Fruit fly (Drosophila melanogaster) whole organism, embryonic: ENCODE results near the gene CG33282.

Experiments
- ATbp ChIP-seq: fragments of 200-800 bp; sonication (Bioruptor generic); optimal IDR thresholded peaks from 2 replicates; lab custom pipeline; 2017; ENCODE audit warnings: missing biosample characterization, mild to moderate bottlenecking, missing genetic modification characterization, missing genetic modification reagents
- Atf3 ChIP-seq: fragments of 200-800 bp; sonication (Bioruptor generic); optimal IDR thresholded peaks from 3 replicates; lab custom pipeline; 2016; ENCODE audit warnings: missing biosample characterization, missing genetic modification characterization
- CG10321 ChIP-seq: fragments of 200-800 bp; sonication (Bioruptor generic); IDR thresholded peaks from 2 replicates; pipeline ENCODE4 v1.3.6; 2022; ENCODE audit warnings: missing biosample characterization, missing genetic modification characterization
- CG10366 ChIP-seq: fragments of 200-800 bp; sonication (Bioruptor generic); IDR thresholded peaks from 2 replicates; pipeline ENCODE4 v1.3.6; 2022; ENCODE audit warnings: missing biosample characterization, missing genetic modification characterization
- CG10431 ChIP-seq: fragments of 200-800 bp; sonication (Bioruptor generic); optimal IDR thresholded peaks from 3 replicates; lab custom pipeline; 2018; ENCODE audit warnings: missing biosample characterization, mild to moderate bottlenecking, missing genetic modification characterization
- CG11247 ChIP-seq: fragments of 200-800 bp; sonication (Bioruptor generic); IDR thresholded peaks from 2 replicates; pipeline ENCODE4 v1.3.6; 2022; ENCODE audit warnings: missing biosample characterization, missing genetic modification characterization
- CG11695 ChIP-seq: fragments of 200-800 bp; sonication (Bioruptor generic); IDR thresholded peaks from 3 replicates; pipeline ENCODE4 v1.3.6; 2022; ENCODE audit warnings: missing biosample characterization, missing genetic modification characterization
- CG13287 ChIP-seq: fragments of 200-800 bp; sonication (Bioruptor generic); IDR thresholded peaks from 2 replicates; pipeline ENCODE4 v1.3.6; 2022; ENCODE audit warnings: missing biosample characterization, missing genetic modification characterization; ENCODE audit not compliant: partially characterized antibody
- CG15269 ChIP-seq: fragments of 200-800 bp; sonication (Bioruptor generic); optimal IDR thresholded peaks from 2 replicates; lab custom pipeline; 2018; ENCODE audit warnings: missing biosample characterization, mild to moderate bottlenecking, missing genetic modification characterization, moderate library complexity
- CG18262 ChIP-seq: fragments of 200-800 bp; optimal IDR thresholded peaks from 3 replicates; lab custom pipeline; 2019; ENCODE audit warnings: missing biosample characterization, mild to moderate bottlenecking, missing genetic modification characterization, moderate library complexity
- CG2120 ChIP-seq: fragments of 200-800 bp; sonication (Bioruptor generic); optimal IDR thresholded peaks from 3 replicates; lab custom pipeline; 2016; ENCODE audit warnings: missing biosample characterization, missing genetic modification characterization
- CG31224 ChIP-seq: fragments of 200-800 bp; sonication (Bioruptor generic); IDR thresholded peaks from 2 replicates; pipeline ENCODE4 v1.3.6; 2022; ENCODE audit warnings: missing biosample characterization, missing genetic modification characterization
- CG32767 ChIP-seq: fragments of 200-800 bp; sonication (Bioruptor generic); IDR thresholded peaks from 2 replicates; pipeline ENCODE4 v1.3.6; 2022; ENCODE audit warnings: missing biosample characterization, missing genetic modification characterization
- CG33557 ChIP-seq: fragments of 200-800 bp; sonication (Bioruptor generic); optimal IDR thresholded peaks from 2 replicates; lab custom pipeline; 2019; ENCODE audit warnings: missing biosample characterization, mild to moderate bottlenecking, missing genetic modification characterization, moderate library complexity
- CG34224 ChIP-seq: fragments of 200-800 bp; sonication (Bioruptor generic); IDR thresholded peaks from 3 replicates; pipeline ENCODE4 v1.3.6; 2022; ENCODE audit warnings: missing biosample characterization, missing genetic modification characterization; ENCODE audit not compliant: partially characterized antibody
- CG42726 ChIP-seq: fragments of 200-800 bp; sonication (Bioruptor generic); IDR thresholded peaks from 2 replicates; pipeline ENCODE4 v1.3.6; 2022; ENCODE audit warnings: missing biosample characterization, missing genetic modification characterization; ENCODE audit not compliant: partially characterized antibody
- CG4328 ChIP-seq: fragments of 200-800 bp; sonication (Bioruptor generic); optimal IDR thresholded peaks from 3 replicates; lab custom pipeline; 2017; ENCODE audit warnings: missing biosample characterization, missing genetic modification reagents, missing genetic modification characterization
- CG5953 ChIP-seq: fragments of 200-800 bp; sonication (Bioruptor generic); IDR thresholded peaks from 2 replicates; pipeline ENCODE4 v1.3.6; 2022; ENCODE audit warnings: missing biosample characterization, missing genetic modification characterization
- CG6854 ChIP-seq: fragments of 200-800 bp; sonication (Bioruptor generic); optimal IDR thresholded peaks from 3 replicates; lab custom pipeline; 2017; ENCODE audit warnings: missing biosample characterization, mild to moderate bottlenecking, missing genetic modification characterization
- Dad ChIP-seq: fragments of 200-800 bp; sonication (Bioruptor generic); optimal IDR thresholded peaks from 3 replicates; lab custom pipeline; 2016; ENCODE audit warnings: missing biosample characterization, missing genetic modification characterization
- Hr3 ChIP-seq: fragments of 200-800 bp; sonication (Bioruptor generic); optimal IDR thresholded peaks from 3 replicates; lab custom pipeline; 2016; ENCODE audit warnings: missing biosample characterization, missing genetic modification characterization
- Lhr ChIP-seq: fragments of 200-800 bp; sonication (Bioruptor generic); optimal IDR thresholded peaks from 3 replicates; lab custom pipeline; 2017; ENCODE audit warnings: mild to moderate bottlenecking, missing biosample characterization, missing genetic modification reagents, missing genetic modification characterization
- Mes4 ChIP-seq: fragments of 200-800 bp; sonication (Bioruptor generic); optimal IDR thresholded peaks from 2 replicates; lab custom pipeline; 2016; ENCODE audit warnings: missing biosample characterization, missing genetic modification characterization
- Neu2 ChIP-seq: fragments of 200-800 bp; sonication (Bioruptor generic); optimal IDR thresholded peaks from 3 replicates; lab custom pipeline; 2016; ENCODE audit warnings: missing biosample characterization, missing genetic modification characterization, borderline replicate concordance
- aop ChIP-seq: fragments of 200-800 bp; sonication (Bioruptor generic); IDR thresholded peaks from 2 replicates; pipeline ENCODE4 v1.3.6; 2022; ENCODE audit warnings: missing biosample characterization, missing genetic modification characterization
- cwo ChIP-seq: fragments of 200-800 bp; sonication (Bioruptor generic); optimal IDR thresholded peaks from 3 replicates; lab custom pipeline; 2017; ENCODE audit warnings: missing biosample characterization, missing genetic modification characterization, mild to moderate bottlenecking, moderate library complexity, missing genetic modification reagents
- dm ChIP-seq: fragments of 200-800 bp; sonication (Bioruptor generic); optimal IDR thresholded peaks from 3 replicates; lab custom pipeline; 2016; ENCODE audit warnings: missing biosample characterization, missing genetic modification characterization
- fu2 ChIP-seq: fragments of 200-800 bp; sonication (Bioruptor generic); optimal IDR thresholded peaks from 2 replicates; lab custom pipeline; 2016; ENCODE audit warnings: missing biosample characterization, missing genetic modification characterization
- gce ChIP-seq: fragments of 200-800 bp; sonication (Bioruptor generic); IDR thresholded peaks from 3 replicates; pipeline ENCODE4 v1.3.6; 2022; ENCODE audit warnings: missing biosample characterization, missing genetic modification characterization
- grau ChIP-seq: fragments of 200-800 bp; optimal IDR thresholded peaks from 3 replicates; lab custom pipeline; 2019; ENCODE audit warnings: missing biosample characterization, mild to moderate bottlenecking, missing genetic modification characterization, moderate library complexity
- grn ChIP-seq: fragments of 200-800 bp; sonication (Bioruptor generic); optimal IDR thresholded peaks from 3 replicates; lab custom pipeline; 2017; ENCODE audit warnings: missing biosample characterization, missing genetic modification characterization
- gro ChIP-seq: fragments of 200-800 bp; sonication (Bioruptor generic); optimal IDR thresholded peaks from 2 replicates; lab custom pipeline; 2016; ENCODE audit warnings: missing biosample characterization, missing genetic modification characterization
- gsb-n ChIP-seq: fragments of 200-800 bp; sonication (Bioruptor generic); optimal IDR thresholded peaks from 3 replicates; lab custom pipeline; 2018; ENCODE audit warnings: missing biosample characterization, mild to moderate bottlenecking, missing genetic modification characterization
- kay ChIP-seq: fragments of 200-800 bp; sonication (Bioruptor generic); optimal IDR thresholded peaks from 2 replicates; lab custom pipeline; 2016; ENCODE audit warnings: missing biosample characterization, missing genetic modification characterization
- kni ChIP-seq: fragments of 200-800 bp; sonication (Bioruptor generic); optimal IDR thresholded peaks from 3 replicates; lab custom pipeline; 2017; ENCODE audit warnings: mild to moderate bottlenecking, missing biosample characterization, missing genetic modification reagents, missing genetic modification characterization
- lov ChIP-seq, 2 experiments: fragments of 200-800 bp in 1 of 2; fragments of >200 bp in 1 of 2; sonication (Bioruptor generic) in 1 of 2; IDR thresholded peaks in 1 of 2; optimal IDR thresholded peaks in 1 of 2; 2 replicates in 1 of 2; 3 replicates in 1 of 2; pipeline versions ENCODE4 v1.3.6 to Lab custom; 2017 to 2022; ENCODE audit warnings: missing biosample characterization in 1 of 2, missing genetic modification characterization in 1 of 2
- nerfin-2 ChIP-seq: fragments of 200-800 bp; sonication (Bioruptor generic); IDR thresholded peaks from 2 replicates; pipeline ENCODE4 v1.3.6; 2022; ENCODE audit warnings: missing biosample characterization, missing genetic modification characterization; ENCODE audit not compliant: partially characterized antibody
- pnt ChIP-seq: fragments of 200-800 bp; sonication (Bioruptor generic); optimal IDR thresholded peaks from 3 replicates; lab custom pipeline; 2016; ENCODE audit warnings: missing biosample characterization, missing genetic modification characterization
- pros ChIP-seq: fragments of 200-800 bp; sonication (Bioruptor generic); optimal IDR thresholded peaks from 3 replicates; lab custom pipeline; 2019; ENCODE audit warnings: missing biosample characterization, mild to moderate bottlenecking, missing genetic modification characterization, moderate library complexity
- pzg ChIP-seq: fragments of 200-800 bp; sonication (Bioruptor generic); optimal IDR thresholded peaks from 3 replicates; lab custom pipeline; 2018; ENCODE audit warnings: missing biosample characterization, mild to moderate bottlenecking, missing genetic modification characterization, moderate library complexity
- rib ChIP-seq: fragments of 200-800 bp; sonication (Bioruptor generic); IDR thresholded peaks from 2 replicates; pipeline ENCODE4 v1.3.6; 2022; ENCODE audit warnings: missing biosample characterization, missing genetic modification characterization
- sc ChIP-seq, 3 experiments: fragments of >200 bp in 2 of 3; fragments of 200-800 bp in 1 of 3; sonication (Bioruptor generic) in 1 of 3; optimal IDR thresholded peaks; 2 replicates in 2 of 3; 3 replicates in 1 of 3; lab custom pipeline; 2017; ENCODE audit warnings: mild to moderate bottlenecking in 1 of 3, missing biosample characterization in 1 of 3, missing genetic modification characterization in 1 of 3, missing genetic modification reagents in 1 of 3
- scrt ChIP-seq: fragments of 200-800 bp; sonication (Bioruptor generic); optimal IDR thresholded peaks from 2 replicates; lab custom pipeline; 2018; ENCODE audit warnings: missing biosample characterization, mild to moderate bottlenecking, missing genetic modification characterization, moderate library complexity
- sima ChIP-seq: fragments of 200-800 bp; sonication (Bioruptor generic); optimal IDR thresholded peaks from 2 replicates; lab custom pipeline; 2016; ENCODE audit warnings: missing biosample characterization, missing genetic modification characterization
- slou ChIP-seq: fragments of 200-800 bp; sonication (Bioruptor generic); optimal IDR thresholded peaks from 3 replicates; lab custom pipeline; 2016; ENCODE audit warnings: missing biosample characterization, missing genetic modification characterization
- ttk ChIP-seq: fragments of 200-800 bp; sonication (Bioruptor generic); IDR thresholded peaks from 2 replicates; pipeline ENCODE4 v2.1.2; 2022; ENCODE audit warnings: missing biosample characterization, missing genetic modification characterization
- wor ChIP-seq: fragments of 200-800 bp; sonication (Bioruptor generic); IDR thresholded peaks from 2 replicates; pipeline ENCODE4 v1.3.6; 2022; ENCODE audit warnings: missing biosample characterization, missing genetic modification characterization
- yki ChIP-seq: fragments of >200 bp; optimal IDR thresholded peaks from 3 replicates; lab custom pipeline; 2018
- z ChIP-seq: fragments of 200-800 bp; sonication (Bioruptor generic); IDR thresholded peaks from 3 replicates; pipeline ENCODE4 v1.3.6; 2022; ENCODE audit warnings: missing biosample characterization, missing genetic modification characterization
- zen ChIP-seq: fragments of 200-800 bp; sonication (Bioruptor generic); optimal IDR thresholded peaks from 3 replicates; lab custom pipeline; 2018; ENCODE audit warnings: missing biosample characterization, mild to moderate bottlenecking, missing genetic modification characterization, moderate library complexity

CG33282 gene

DNA sequence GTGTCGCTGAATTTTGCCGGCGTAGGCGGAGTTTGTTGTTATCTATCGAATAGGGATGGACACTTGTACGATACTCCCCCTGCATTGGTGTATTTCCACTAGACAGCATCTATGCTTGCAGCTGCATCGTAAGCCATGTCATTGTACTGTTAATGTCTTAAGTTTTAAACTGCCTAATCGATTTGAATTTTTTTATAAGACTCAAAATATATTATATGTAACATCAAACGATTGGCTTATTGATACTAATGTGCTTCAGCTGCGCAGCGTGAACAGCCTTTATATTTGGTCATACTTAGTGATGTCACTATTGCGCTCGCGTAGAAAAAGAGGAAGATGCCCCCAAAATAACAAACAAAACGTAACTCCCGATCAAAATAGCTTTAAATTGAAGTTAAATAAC lies 49.0 kb downstream of the CG33282 start, which contains the start of the genes CG9662 and Ptpa (continued):
- peak; percentile 79 for TF ChIP-seq grau (tag; lab: Kevin White, UChicago)
- peak; percentile 32 for TF ChIP-seq kay (GFP tag; lab: Kevin White, UChicago)
- no peak for TF ChIP-seq CG10431 (GFP tag; lab: Kevin White, UChicago)
- no peak for TF ChIP-seq z
- TF ChIP-seq CG10366 (GFP tag; lab: Robert Waterston, UW), result peak; percentile 92
- TF ChIP-seq kni (GFP tag; lab: Kevin White, UChicago), result no peak
- peak; percentile 79 for TF ChIP-seq Atf3
- TF ChIP-seq CG32767 (GFP tag; lab: Robert Waterston, UW), result peak; percentile 70; the same call in 1 of the 2 replicates
- no peak for TF ChIP-seq CG10321 (GFP tag; lab: Robert Waterston, UW)
- peak; percentile 15 for TF ChIP-seq Neu2
- TF ChIP-seq CG5953, result no peak
- peak; percentile 62; the same call in 1 of the 2 replicates for TF ChIP-seq ttk (GFP tag; lab: Robert Waterston, UW)
- TF ChIP-seq Mes4, result peak; percentile 69
- TF ChIP-seq CG13287 (GFP tag; lab: Robert Waterston, UW), result peak; percentile 93
- TF ChIP-seq sima (GFP tag; lab: Kevin White, UChicago), result no peak
- peak; percentile 76 for TF ChIP-seq CG42726 (GFP tag; lab: Robert Waterston, UW)
- peak; percentile 79 for TF ChIP-seq wor (GFP tag; lab: Robert Waterston, UW)
- TF ChIP-seq Hr3 (GFP tag; lab: Kevin White, UChicago), result peak; percentile 88
- peak; percentile 83 for TF ChIP-seq CG34224 (GFP tag; lab: Robert Waterston, UW)
- peak; percentile 84 for TF ChIP-seq zen
- peak; percentile 76 for TF ChIP-seq pzg (GFP tag; lab: Kevin White, UChicago)
- 0 out of 2 replicates have a peak, but pooled peaks have one; percentile 32 for TF ChIP-seq aop (GFP tag; lab: Robert Waterston, UW)
- TF ChIP-seq pros (GFP tag; lab: Kevin White, UChicago), result no peak
- TF ChIP-seq fu2 (GFP tag; lab: Kevin White, UChicago), result peak; percentile 80
- peak; percentile 73 for TF ChIP-seq CG31224 (GFP tag; lab: Robert Waterston, UW)
- peak; percentile 41; the same call in 1 of the 3 replicates for TF ChIP-seq CG11695 (GFP tag; lab: Robert Waterston, UW)
- TF ChIP-seq CG15269 (tag; lab: Kevin White, UChicago), result peak; percentile 75
- TF ChIP-seq ATbp (GFP tag; lab: Kevin White, UChicago), result peak; percentile 21
- no peak for TF ChIP-seq gce (GFP tag; lab: Robert Waterston, UW)
- peak; percentile 39 for TF ChIP-seq scrt
- TF ChIP-seq CG6854 (GFP tag; lab: Kevin White, UChicago), result no peak
- peak; percentile 75 for TF ChIP-seq slou (GFP tag; lab: Kevin White, UChicago)
- peak; percentile 32 for TF ChIP-seq CG4328 (GFP tag; lab: Kevin White, UChicago)
- peak; percentile 79 for TF ChIP-seq nerfin-2
- peak; percentile 21 for TF ChIP-seq cwo (GFP tag; lab: Kevin White, UChicago)
- TF ChIP-seq yki (lab: Kevin White, UChicago), result no peak
- peak; percentile 56; the same call in 1 of the 2 replicates for TF ChIP-seq rib (GFP tag; lab: Robert Waterston, UW)
- peak; percentile 78 for TF ChIP-seq Lhr (GFP tag; lab: Kevin White, UChicago)
- TF ChIP-seq CG11247 (GFP tag; lab: Robert Waterston, UW), result peak; percentile 64
- TF ChIP-seq pnt (GFP tag; lab: Kevin White, UChicago), result peak; percentile 93
- peak; percentile 67 for TF ChIP-seq CG18262
- peak; percentile 84 for TF ChIP-seq dm
- TF ChIP-seq sc (optimal IDR thresholded peaks at IDR 0.05; lab: Kevin White, UChicago), result no peak
- TF ChIP-seq sc (GFP tag; optimal IDR thresholded peaks at IDR 0.05; lab: Kevin White, UChicago), result peak; percentile 58
- TF ChIP-seq gro, result peak; percentile 78
- TF ChIP-seq lov (optimal IDR thresholded peaks at IDR 0.05; lab: Kevin White, UChicago), result no peak
- 0 out of 3 replicates have a peak, but pooled peaks have one; percentile 43 for TF ChIP-seq lov (GFP tag; IDR thresholded peaks at IDR 0.05; lab: Robert Waterston, UW)
- TF ChIP-seq Dad (GFP tag; lab: Kevin White, UChicago), result peak; percentile 84
- TF ChIP-seq grn (GFP tag; lab: Kevin White, UChicago), result no peak
- TF ChIP-seq CG2120 (GFP tag; lab: Kevin White, UChicago), result peak; percentile 90
- no peak for TF ChIP-seq gsb-n (tag; lab: Kevin White, UChicago)
- TF ChIP-seq CG33557 (GFP tag; lab: Kevin White, UChicago), result peak; percentile 64
